Fruit fly (Drosophila melanogaster) whole organism, embryonic: ENCODE data around the gene p23.

Experiments
- Atf-2 ChIP-seq: fragments of 200-800 bp; sonication (Bioruptor generic); optimal IDR thresholded peaks from 2 replicates; lab custom pipeline; 2016; ENCODE audit warnings: missing biosample characterization, missing genetic modification characterization
- Bgb ChIP-seq: fragments of 200-800 bp; sonication (Bioruptor generic); IDR thresholded peaks from 2 replicates; pipeline ENCODE4 v1.3.6; 2022; ENCODE audit warnings: missing biosample characterization, missing genetic modification characterization; ENCODE audit not compliant: partially characterized antibody
- BtbVII ChIP-seq: fragments of 200-800 bp; sonication (Bioruptor generic); optimal IDR thresholded peaks from 3 replicates; lab custom pipeline; 2017; ENCODE audit warnings: missing biosample characterization, mild to moderate bottlenecking, missing genetic modification characterization
- CG10366 ChIP-seq: fragments of 200-800 bp; sonication (Bioruptor generic); IDR thresholded peaks from 2 replicates; pipeline ENCODE4 v1.3.6; 2022; ENCODE audit warnings: missing biosample characterization, missing genetic modification characterization
- CG11696 ChIP-seq: fragments of 200-800 bp; sonication (Bioruptor generic); IDR thresholded peaks from 2 replicates; pipeline ENCODE4 v1.3.6; 2022; ENCODE audit warnings: missing biosample characterization, missing genetic modification characterization
- CG12744 ChIP-seq: fragments of 200-800 bp; sonication (Bioruptor generic); optimal IDR thresholded peaks from 2 replicates; lab custom pipeline; 2016; ENCODE audit warnings: missing biosample characterization, missing genetic modification characterization
- CG13424 ChIP-seq: fragments of 200-800 bp; sonication (Bioruptor generic); optimal IDR thresholded peaks from 2 replicates; lab custom pipeline; 2019; ENCODE audit warnings: missing biosample characterization, mild to moderate bottlenecking, missing genetic modification characterization, moderate library complexity
- CG14050 ChIP-seq: fragments of 200-800 bp; sonication (Bioruptor generic); IDR thresholded peaks from 3 replicates; pipeline ENCODE4 v1.3.6; 2022; ENCODE audit warnings: missing biosample characterization, missing genetic modification characterization
- CG16779 ChIP-seq: fragments of 200-800 bp; sonication (Bioruptor generic); IDR thresholded peaks from 2 replicates; pipeline ENCODE4 v1.3.6; 2022; ENCODE audit warnings: missing biosample characterization, missing genetic modification characterization
- CG17385 ChIP-seq: fragments of 200-800 bp; sonication (Bioruptor generic); optimal IDR thresholded peaks from 3 replicates; lab custom pipeline; 2018; ENCODE audit warnings: missing biosample characterization, mild to moderate bottlenecking, missing genetic modification characterization
- CG30020 ChIP-seq: fragments of 200-800 bp; optimal IDR thresholded peaks from 2 replicates; lab custom pipeline; 2019; ENCODE audit warnings: missing biosample characterization, mild to moderate bottlenecking, missing genetic modification characterization, moderate library complexity
- CG32532 ChIP-seq: fragments of 200-800 bp; sonication (Bioruptor generic); IDR thresholded peaks from 2 replicates; pipeline ENCODE4 v1.3.6; 2022; ENCODE audit warnings: missing biosample characterization, missing genetic modification characterization
- CG3407 ChIP-seq: fragments of 200-800 bp; sonication (Bioruptor generic); optimal IDR thresholded peaks from 2 replicates; lab custom pipeline; 2018; ENCODE audit warnings: missing biosample characterization, mild to moderate bottlenecking, missing genetic modification characterization
- CG3726 ChIP-seq: fragments of 200-800 bp; sonication (Bioruptor generic); IDR thresholded peaks from 3 replicates; pipeline ENCODE4, ENCODE4 v1.3.6; 2022; ENCODE audit warnings: missing biosample characterization, missing genetic modification characterization
- CG3995 ChIP-seq: fragments of 200-800 bp; sonication (Bioruptor generic); optimal IDR thresholded peaks from 3 replicates; lab custom pipeline; 2016; ENCODE audit warnings: missing biosample characterization, missing genetic modification characterization
- CG4328 ChIP-seq: fragments of 200-800 bp; sonication (Bioruptor generic); optimal IDR thresholded peaks from 3 replicates; lab custom pipeline; 2017; ENCODE audit warnings: missing biosample characterization, missing genetic modification reagents, missing genetic modification characterization
- CG4617 ChIP-seq: fragments of 200-800 bp; sonication (Bioruptor generic); optimal IDR thresholded peaks from 3 replicates; lab custom pipeline; 2016; ENCODE audit warnings: missing biosample characterization, missing genetic modification characterization, borderline replicate concordance
- CG7271 ChIP-seq: fragments of 200-800 bp; sonication (Bioruptor generic); optimal IDR thresholded peaks from 2 replicates; lab custom pipeline; 2018; ENCODE audit warnings: missing biosample characterization, mild to moderate bottlenecking, missing genetic modification characterization, moderate library complexity
- CG9437 ChIP-seq: fragments of 200-800 bp; sonication (Bioruptor generic); optimal IDR thresholded peaks from 2 replicates; lab custom pipeline; 2018; ENCODE audit warnings: missing biosample characterization, mild to moderate bottlenecking, missing genetic modification characterization
- CG9797 ChIP-seq: fragments of 200-800 bp; sonication (Bioruptor generic); optimal IDR thresholded peaks from 3 replicates; lab custom pipeline; 2018; ENCODE audit warnings: missing biosample characterization, mild to moderate bottlenecking, missing genetic modification characterization
- CkIIα-i1 ChIP-seq: fragments of 200-800 bp; sonication (Bioruptor generic); IDR thresholded peaks from 2 replicates; pipeline ENCODE4 v1.3.6; 2022; ENCODE audit warnings: missing biosample characterization, missing genetic modification characterization
- D19A ChIP-seq: fragments of 200-800 bp; optimal IDR thresholded peaks from 3 replicates; lab custom pipeline; 2019; ENCODE audit warnings: missing biosample characterization, mild to moderate bottlenecking, missing genetic modification characterization, moderate library complexity
- Dek ChIP-seq: fragments of 200-800 bp; sonication (Bioruptor generic); optimal IDR thresholded peaks from 3 replicates; lab custom pipeline; 2019; ENCODE audit warnings: missing biosample characterization, mild to moderate bottlenecking, missing genetic modification characterization, moderate library complexity
- Dll ChIP-seq: fragments of 200-800 bp; sonication (Bioruptor generic); IDR thresholded peaks from 4 replicates; pipeline ENCODE4 v1.3.6; 2022; ENCODE audit warnings: missing biosample characterization, missing genetic modification characterization; ENCODE audit not compliant: partially characterized antibody
- GATAe ChIP-seq: fragments of 200-800 bp; sonication (Bioruptor generic); conservative IDR thresholded peaks from 2 replicates; pipeline ENCODE4 v1.3.6; 2022; ENCODE audit warnings: missing biosample characterization, missing genetic modification characterization
- HLH3B ChIP-seq: fragments of 200-800 bp; sonication (Bioruptor generic); IDR thresholded peaks from 2 replicates; pipeline ENCODE4 v1.3.6; 2022; ENCODE audit warnings: missing biosample characterization, missing genetic modification characterization
- Hmr ChIP-seq: fragments of 200-800 bp; sonication (Bioruptor generic); optimal IDR thresholded peaks from 3 replicates; lab custom pipeline; 2017; ENCODE audit warnings: mild to moderate bottlenecking, missing biosample characterization, missing genetic modification reagents, missing genetic modification characterization
- MBD-R2 ChIP-seq: fragments of 200-800 bp; sonication (Bioruptor generic); IDR thresholded peaks from 2 replicates; pipeline ENCODE4 v1.3.6; 2022; ENCODE audit warnings: missing biosample characterization, missing genetic modification characterization
- Scr ChIP-seq: fragments of 200-800 bp; sonication (Bioruptor generic); IDR thresholded peaks from 2 replicates; pipeline ENCODE4 v1.3.6; 2022; ENCODE audit warnings: missing biosample characterization, missing genetic modification characterization; ENCODE audit not compliant: partially characterized antibody
- Six4 ChIP-seq: fragments of 200-800 bp; sonication (Bioruptor generic); optimal IDR thresholded peaks from 2 replicates; lab custom pipeline; 2016; ENCODE audit warnings: missing biosample characterization, missing genetic modification characterization
- Sry-δ ChIP-seq: fragments of 200-800 bp; sonication (Bioruptor generic); optimal IDR thresholded peaks from 2 replicates; lab custom pipeline; 2016; ENCODE audit warnings: missing biosample characterization, missing genetic modification characterization
- Tbp ChIP-seq: fragments of >200 bp; optimal IDR thresholded peaks from 2 replicates; lab custom pipeline; 2018; ENCODE audit warnings: missing biosample characterization, missing genetic modification characterization
- ash1 ChIP-seq: fragments of 200-800 bp; sonication (Bioruptor generic); optimal IDR thresholded peaks from 2 replicates; lab custom pipeline; 2018; ENCODE audit warnings: missing biosample characterization, mild to moderate bottlenecking, missing genetic modification characterization
- az2 ChIP-seq: fragments of 200-800 bp; sonication (Bioruptor generic); optimal IDR thresholded peaks from 3 replicates; lab custom pipeline; 2016; ENCODE audit warnings: missing biosample characterization, missing genetic modification characterization
- bigmax ChIP-seq: fragments of 200-800 bp; sonication (Bioruptor generic); optimal IDR thresholded peaks from 2 replicates; lab custom pipeline; 2018; ENCODE audit warnings: missing biosample characterization, mild to moderate bottlenecking, missing genetic modification characterization
- caup ChIP-seq: fragments of 200-800 bp; sonication (Bioruptor generic); optimal IDR thresholded peaks from 3 replicates; lab custom pipeline; 2017; ENCODE audit warnings: missing biosample characterization, mild to moderate bottlenecking, missing genetic modification characterization, moderate library complexity; ENCODE audit not compliant: severe bottlenecking
- chif ChIP-seq, 2 experiments: fragments of 200-800 bp; sonication (Bioruptor generic); optimal IDR thresholded peaks; 3 replicates each; lab custom pipeline; 2016; ENCODE audit warnings: missing biosample characterization in 2 of 2, missing genetic modification characterization in 2 of 2
- dati ChIP-seq: fragments of 200-800 bp; sonication (Bioruptor generic); IDR thresholded peaks from 2 replicates; pipeline ENCODE4 v1.3.6; 2022; ENCODE audit warnings: missing biosample characterization, missing genetic modification characterization
- eyg ChIP-seq: fragments of 200-800 bp; sonication (Bioruptor generic); optimal IDR thresholded peaks from 3 replicates; lab custom pipeline; 2016; ENCODE audit warnings: missing biosample characterization, missing genetic modification characterization
- gsb ChIP-seq: fragments of 200-800 bp; sonication (Bioruptor generic); IDR thresholded peaks from 2 replicates; pipeline ENCODE4 v1.3.6; 2022; ENCODE audit warnings: missing biosample characterization, missing genetic modification characterization
- inv ChIP-seq: fragments of 200-800 bp; sonication (Bioruptor generic); IDR thresholded peaks from 2 replicates; pipeline ENCODE4 v1.3.6; 2022; ENCODE audit warnings: missing biosample characterization, missing genetic modification characterization; ENCODE audit not compliant: partially characterized antibody
- ken ChIP-seq: fragments of 200-800 bp; sonication (Bioruptor generic); IDR thresholded peaks from 3 replicates; pipeline ENCODE4 v1.3.6; 2022; ENCODE audit warnings: missing biosample characterization, missing genetic modification characterization
- kni ChIP-seq: fragments of 200-800 bp; sonication (Bioruptor generic); optimal IDR thresholded peaks from 3 replicates; lab custom pipeline; 2017; ENCODE audit warnings: mild to moderate bottlenecking, missing biosample characterization, missing genetic modification reagents, missing genetic modification characterization
- luna ChIP-seq: fragments of 200-800 bp; sonication (Bioruptor generic); optimal IDR thresholded peaks from 2 replicates; lab custom pipeline; 2016; ENCODE audit warnings: missing biosample characterization, missing genetic modification characterization
- pho ChIP-seq: fragments of 200-800 bp; sonication (Bioruptor generic); optimal IDR thresholded peaks from 2 replicates; lab custom pipeline; 2016; ENCODE audit warnings: missing biosample characterization, missing genetic modification characterization
- schlank ChIP-seq: fragments of 200-800 bp; sonication (Bioruptor generic); optimal IDR thresholded peaks from 2 replicates; lab custom pipeline; 2018; ENCODE audit warnings: missing biosample characterization, mild to moderate bottlenecking, missing genetic modification characterization
- stwl ChIP-seq: fragments of 200-800 bp; sonication (Bioruptor generic); optimal IDR thresholded peaks from 3 replicates; lab custom pipeline; 2018; ENCODE audit warnings: missing biosample characterization, mild to moderate bottlenecking, missing genetic modification characterization, moderate library complexity
- trem ChIP-seq: fragments of 200-800 bp; optimal IDR thresholded peaks from 3 replicates; lab custom pipeline; 2019; ENCODE audit warnings: missing biosample characterization, mild to moderate bottlenecking, missing genetic modification characterization, moderate library complexity
- trh ChIP-seq: fragments of 200-800 bp; sonication (Bioruptor generic); optimal IDR thresholded peaks from 2 replicates; lab custom pipeline; 2016; ENCODE audit warnings: missing biosample characterization, missing genetic modification characterization
- unc-4 ChIP-seq: fragments of 200-800 bp; sonication (Bioruptor generic); IDR thresholded peaks from 2 replicates; pipeline ENCODE4 v1.3.6; 2022; ENCODE audit warnings: missing biosample characterization, missing genetic modification characterization; ENCODE audit not compliant: partially characterized antibody

The p23 gene

dm6 chr3R:9677734-9678341 is at the start of gene p23 (continued):
- no peak for TF ChIP-seq CG13424
- no peak for TF ChIP-seq ken (GFP tag; lab: Robert Waterston, UW)
- TF ChIP-seq CG3726 (GFP tag; lab: Robert Waterston, UW): no peak
- TF ChIP-seq CG14050 (GFP tag; lab: Robert Waterston, UW): no peak
- TF ChIP-seq Sry-δ (GFP tag; lab: Kevin White, UChicago): peak; percentile 58
- no peak for TF ChIP-seq CG12744 (GFP tag; lab: Kevin White, UChicago)
- TF ChIP-seq Scr: peak; percentile 43; the same call in 1 of the 2 replicates
- peak; percentile 29; the same call in 1 of the 4 replicates for TF ChIP-seq Dll (GFP tag; lab: Robert Waterston, UW)
- no peak for TF ChIP-seq CG10366
- TF ChIP-seq inv (GFP tag; lab: Robert Waterston, UW): no peak
- peak; percentile 66 for TF ChIP-seq Hmr (GFP tag; lab: Kevin White, UChicago)
- TF ChIP-seq D19A: no peak
- TF ChIP-seq pho (GFP tag; lab: Kevin White, UChicago): peak; percentile 24
- TF ChIP-seq CG4617 (GFP tag; lab: Kevin White, UChicago): peak; percentile 81
- no peak for TF ChIP-seq Six4 (GFP tag; lab: Kevin White, UChicago)
- no peak for TF ChIP-seq ash1 (GFP tag; lab: Kevin White, UChicago)
- no peak for TF ChIP-seq az2 (GFP tag; lab: Kevin White, UChicago)
- TF ChIP-seq Dek (tag; lab: Kevin White, UChicago): peak; percentile 32
- no peak for TF ChIP-seq CG7271 (tag; lab: Kevin White, UChicago)
- TF ChIP-seq caup: no peak
- no peak for TF ChIP-seq BtbVII (GFP tag; lab: Kevin White, UChicago)
- TF ChIP-seq CG3995: peak; percentile 9
- TF ChIP-seq Atf-2 (GFP tag; lab: Kevin White, UChicago): no peak
- no peak for TF ChIP-seq Tbp (GFP tag; lab: Kevin White, UChicago)
- TF ChIP-seq trh (GFP tag; lab: Kevin White, UChicago): no peak
- no peak for TF ChIP-seq kni (GFP tag; lab: Kevin White, UChicago)
- no peak for TF ChIP-seq CG17385
- TF ChIP-seq CG9797 (GFP tag; lab: Kevin White, UChicago): peak; percentile 90
- 0 out of 2 replicates have a peak, but pooled peaks have one; percentile 27 for TF ChIP-seq unc-4
- TF ChIP-seq bigmax: peak; percentile 96
- TF ChIP-seq GATAe (GFP tag; lab: Robert Waterston, UW): no peak
- no peak for TF ChIP-seq CG11696
- peak; percentile 75 for TF ChIP-seq trem
- TF ChIP-seq CG3407 (GFP tag; lab: Kevin White, UChicago): no peak
- TF ChIP-seq eyg (GFP tag; lab: Kevin White, UChicago): no peak
- TF ChIP-seq CG32532 (GFP tag; lab: Robert Waterston, UW): peak; percentile 27; the same call in 1 of the 2 replicates
- peak; percentile 58 for TF ChIP-seq CG9437 (GFP tag; lab: Kevin White, UChicago)
- TF ChIP-seq chif (GFP tag; optimal IDR thresholded peaks at IDR 0.05; lab: Kevin White, UChicago): no peak
- TF ChIP-seq CG30020 (tag; lab: Kevin White, UChicago): no peak
- TF ChIP-seq CG4328 (GFP tag; lab: Kevin White, UChicago): no peak
- no peak for TF ChIP-seq dati (GFP tag; lab: Robert Waterston, UW)
- TF ChIP-seq stwl (tag; lab: Kevin White, UChicago): peak; percentile 62
- TF ChIP-seq CG16779 (GFP tag; lab: Robert Waterston, UW): no peak
- no peak for TF ChIP-seq luna
- TF ChIP-seq gsb (GFP tag; lab: Robert Waterston, UW): no peak
- no peak for TF ChIP-seq schlank (tag; lab: Kevin White, UChicago)
- peak; percentile 83 for TF ChIP-seq Bgb
- TF ChIP-seq HLH3B: no peak
- TF ChIP-seq CkIIα-i1: no peak
- peak; percentile 87 for TF ChIP-seq MBD-R2 (GFP tag; lab: Robert Waterston, UW)
